Worm (Caenorhabditis elegans) whole organism, L1 larva: Measurements from ENCODE around the gene cyp-33D1.

Source experiments
- C04F5.9 ChIP-seq: sonication (generic microtip); optimal IDR thresholded peaks from 2 replicates; lab custom pipeline; 2016; ENCODE audit warnings: missing genetic modification characterization, missing compliant biosample characterization
- C16A3.4 ChIP-seq: fragments of 150-350 bp; optimal IDR thresholded peaks from 2 replicates; lab custom pipeline; 2014; ENCODE audit warnings: missing biosample characterization, missing genetic modification characterization
- C34B4.2 ChIP-seq: sonication (generic microtip); optimal IDR thresholded peaks from 2 replicates; lab custom pipeline; 2017; ENCODE audit warnings: mild to moderate bottlenecking, missing genetic modification characterization, missing compliant biosample characterization
- F16B12.6 ChIP-seq: fragments of 150-350 bp; optimal IDR thresholded peaks from 2 replicates; lab custom pipeline; 2014; ENCODE audit warnings: missing biosample characterization, missing genetic modification characterization
- alr-1 ChIP-seq: fragments of 200-800 bp; sonication (Bioruptor generic); optimal IDR thresholded peaks from 2 replicates; lab custom pipeline; 2018; ENCODE audit warnings: borderline replicate concordance, mild to moderate bottlenecking, missing genetic modification characterization, missing compliant biosample characterization
- ceh-63 ChIP-seq: fragments of 200-800 bp; sonication (Bioruptor generic); optimal IDR thresholded peaks from 2 replicates; lab custom pipeline; 2018; ENCODE audit warnings: mild to moderate bottlenecking, missing genetic modification characterization, missing compliant biosample characterization
- ceh-82 ChIP-seq, 3 experiments: fragments of 150-350 bp in 1 of 3; sonication (generic microtip) in 2 of 3; optimal IDR thresholded peaks; 2 replicates each; lab custom pipeline; 2014 to 2017; ENCODE audit warnings: missing biosample characterization in 3 of 3, missing genetic modification characterization in 3 of 3
- ceh-90 ChIP-seq: sonication (generic microtip); optimal IDR thresholded peaks from 2 replicates; lab custom pipeline; 2016; ENCODE audit warnings: missing genetic modification characterization, missing compliant biosample characterization
- ces-1 ChIP-seq: fragments of 150-350 bp; optimal IDR thresholded peaks from 2 replicates; lab custom pipeline; 2014; ENCODE audit warnings: missing biosample characterization, missing genetic modification reagents, missing genetic modification characterization
- egl-27 ChIP-seq, 2 experiments: fragments of 150-350 bp in 1 of 2; sonication (generic microtip); optimal IDR thresholded peaks; 3 replicates each; lab custom pipeline; 2017 to 2018; ENCODE audit warnings: missing biosample characterization in 2 of 2, missing genetic modification characterization in 2 of 2, missing genetic modification reagents in 2 of 2
- elt-2 ChIP-seq: sonication (generic microtip); optimal IDR thresholded peaks from 2 replicates; lab custom pipeline; 2016; ENCODE audit warnings: missing genetic modification characterization, mild to moderate bottlenecking, inconsistent platforms, missing compliant biosample characterization, missing genetic modification reagents
- ets-5 ChIP-seq: fragments of 200-800 bp; sonication (Bioruptor generic); IDR thresholded peaks from 2 replicates; pipeline ENCODE4 v1.3.6; 2022; ENCODE audit warnings: missing genetic modification characterization, missing compliant biosample characterization
- hlh-17 ChIP-seq: fragments of 200-800 bp; sonication (Bioruptor generic); optimal IDR thresholded peaks from 2 replicates; lab custom pipeline; 2018; ENCODE audit warnings: missing genetic modification characterization, mild to moderate bottlenecking, missing compliant biosample characterization, moderate library complexity, borderline replicate concordance
- hlh-4 ChIP-seq: sonication (generic microtip); optimal IDR thresholded peaks from 2 replicates; lab custom pipeline; 2016; ENCODE audit warnings: mild to moderate bottlenecking, missing genetic modification characterization, missing compliant biosample characterization
- isw-1 ChIP-seq: fragments of 200-800 bp; sonication (Bioruptor generic); IDR thresholded peaks from 2 replicates; pipeline ENCODE4 v1.3.6; 2022; ENCODE audit warnings: missing genetic modification characterization, missing compliant biosample characterization
- lin-14 ChIP-seq: fragments of 200-800 bp; sonication (Bioruptor generic); optimal IDR thresholded peaks from 2 replicates; lab custom pipeline; 2018; ENCODE audit warnings: mild to moderate bottlenecking, missing genetic modification characterization, moderate library complexity, missing compliant biosample characterization
- lin-39 ChIP-seq: fragments of 150-350 bp; optimal IDR thresholded peaks from 2 replicates; lab custom pipeline; 2014; ENCODE audit warnings: missing biosample characterization, missing genetic modification reagents, missing genetic modification characterization
- nhr-47 ChIP-seq: sonication (generic microtip); optimal IDR thresholded peaks from 2 replicates; lab custom pipeline; 2016; ENCODE audit warnings: mild to moderate bottlenecking, missing genetic modification characterization, moderate library complexity, missing compliant biosample characterization
- nhr-71 ChIP-seq: sonication (generic microtip); optimal IDR thresholded peaks from 2 replicates; lab custom pipeline; 2016; ENCODE audit warnings: mild to moderate bottlenecking, missing genetic modification characterization, moderate library complexity, missing compliant biosample characterization
- nhr-76 ChIP-seq: sonication (generic microtip); optimal IDR thresholded peaks from 2 replicates; lab custom pipeline; 2017; ENCODE audit warnings: missing biosample characterization, missing genetic modification characterization
- nhr-85 ChIP-seq: sonication (generic microtip); peaks from one replicate; lab custom pipeline; 2016; ENCODE audit warnings: missing genetic modification characterization, inconsistent platforms, missing compliant biosample characterization
- pag-3 ChIP-seq: sonication (generic microtip); optimal IDR thresholded peaks from 2 replicates; lab custom pipeline; 2017; ENCODE audit warnings: missing genetic modification characterization, mild to moderate bottlenecking, missing compliant biosample characterization, antibody characterized with exemption, borderline replicate concordance; ENCODE audit not compliant: insufficient read depth
- pax-3 ChIP-seq: fragments of 200-800 bp; sonication (Bioruptor generic); optimal IDR thresholded peaks from 2 replicates; lab custom pipeline; 2018; ENCODE audit warnings: mild to moderate bottlenecking, missing genetic modification characterization, moderate library complexity, missing compliant biosample characterization
- pqm-1 ChIP-seq: sonication (generic microtip); optimal IDR thresholded peaks from 3 replicates; lab custom pipeline; 2017; ENCODE audit warnings: missing biosample characterization, missing genetic modification characterization
- skn-1 ChIP-seq: fragments of 150-350 bp; optimal IDR thresholded peaks from 2 replicates; lab custom pipeline; 2014; ENCODE audit warnings: missing biosample characterization, missing genetic modification characterization
- sptf-1 ChIP-seq: fragments of 150-350 bp; optimal IDR thresholded peaks from 2 replicates; lab custom pipeline; 2014; ENCODE audit warnings: missing biosample characterization, missing genetic modification characterization
- tlp-1 ChIP-seq: fragments of 150-350 bp; optimal IDR thresholded peaks from 2 replicates; lab custom pipeline; 2014; ENCODE audit warnings: missing biosample characterization, missing genetic modification characterization
- unc-130 ChIP-seq: fragments of 150-350 bp; optimal IDR thresholded peaks from 2 replicates; lab custom pipeline; 2017; ENCODE audit warnings: missing biosample characterization, missing genetic modification characterization, inconsistent platforms
- unc-30 ChIP-seq: sonication (generic microtip); optimal IDR thresholded peaks from 2 replicates; lab custom pipeline; 2017; ENCODE audit warnings: missing biosample characterization, missing genetic modification characterization
- vab-15 ChIP-seq: sonication (generic microtip); optimal IDR thresholded peaks from 2 replicates; lab custom pipeline; 2017; ENCODE audit warnings: missing genotype, mild to moderate bottlenecking, missing genetic modification characterization, missing compliant biosample characterization
- xbp-1 ChIP-seq: sonication (generic microtip); optimal IDR thresholded peaks from 2 replicates; lab custom pipeline; 2016; ENCODE audit warnings: missing genetic modification characterization, missing compliant biosample characterization
- ztf-11 ChIP-seq, 2 experiments: sonication (generic microtip); optimal IDR thresholded peaks; 2 replicates each; lab custom pipeline; 2016 to 2017; ENCODE audit warnings: missing genetic modification characterization in 2 of 2, missing biosample characterization in 1 of 2, missing compliant biosample characterization in 1 of 2

cyp-33D1 gene

DNA sequence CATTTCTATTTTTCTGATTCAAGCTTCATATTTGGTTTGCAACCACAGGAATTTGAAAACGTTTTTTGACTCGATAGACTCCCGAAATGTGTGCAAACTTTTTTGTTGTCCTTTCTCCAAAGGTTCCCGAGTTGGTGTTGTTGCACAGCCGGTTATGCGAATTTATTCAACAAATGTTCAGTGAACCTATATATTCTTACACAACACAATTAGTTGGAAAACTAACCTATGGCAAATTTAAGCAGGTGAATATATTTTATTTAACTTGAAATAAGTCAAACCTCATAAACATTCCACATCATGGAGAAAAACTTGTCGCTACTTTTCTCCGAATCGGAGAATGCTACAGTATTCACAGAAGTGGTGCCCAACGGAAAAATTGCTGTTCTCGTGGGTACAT, 7.7 kb upstream of the cyp-33D1 start, which contains the start of gene srz-14:
Gene srz-14 (plus strand): TSS at position 301 of the 400 bp plus-strand sequence.
- TF ChIP-seq elt-2 (tag; lab: Kevin White, UChicago): no peak
- no peak for TF ChIP-seq unc-30 (tag; lab: Kevin White, UChicago)
- TF ChIP-seq ces-1 (GFP tag; lab: Kevin White, UChicago): no peak
- TF ChIP-seq alr-1 (tag; lab: Kevin White, UChicago): no peak
- no peak for TF ChIP-seq lin-39 (tag; lab: Kevin White, UChicago)
- TF ChIP-seq sptf-1 (tag; lab: Kevin White, UChicago): no peak
- TF ChIP-seq C34B4.2: no peak
- no peak for TF ChIP-seq vab-15 (tag; lab: Kevin White, UChicago)

DNA sequence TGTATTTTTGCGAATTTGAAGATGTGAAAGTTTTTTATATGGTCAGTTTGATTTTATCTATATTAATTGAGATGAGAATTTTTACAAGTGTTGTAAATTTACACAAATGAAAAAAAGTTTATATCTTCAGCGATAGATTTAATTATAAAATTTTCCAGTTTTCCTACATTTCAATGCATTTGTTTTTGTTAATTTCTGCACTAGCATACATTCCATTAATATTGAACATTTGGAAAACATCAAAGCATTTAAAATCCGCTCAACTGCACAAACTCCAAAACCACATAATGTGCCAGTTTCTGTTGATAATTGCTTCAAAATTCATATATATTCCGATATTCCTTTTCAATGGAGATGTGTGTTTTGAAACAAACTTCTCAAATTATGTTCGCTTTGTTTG, 7.3 kb upstream of the cyp-33D1 start, which contains the start of gene srh-277:
Gene srh-277 (plus strand): TSS at position 301 of the 400 bp plus-strand sequence.
- no peak for TF ChIP-seq pax-3 (tag; lab: Kevin White, UChicago)
- no peak for TF ChIP-seq lin-14
- TF ChIP-seq ceh-82 (tag; optimal IDR thresholded peaks at IDR 0.05; lab: Kevin White, UChicago): no peak
- no peak for TF ChIP-seq isw-1 (GFP tag; lab: Robert Waterston, UW)
- TF ChIP-seq hlh-4 (tag; lab: Kevin White, UChicago): no peak
- no peak for TF ChIP-seq xbp-1 (tag; lab: Kevin White, UChicago)
- no peak for TF ChIP-seq ztf-11 (tag; optimal IDR thresholded peaks at IDR 0.05; lab: Kevin White, UChicago)
- no peak for TF ChIP-seq lin-39 (tag; lab: Kevin White, UChicago)
- TF ChIP-seq ceh-63: no peak
- TF ChIP-seq nhr-71: no peak
- no peak for TF ChIP-seq nhr-47 (tag; lab: Kevin White, UChicago)
- TF ChIP-seq egl-27 (tag; optimal IDR thresholded peaks at IDR 0.05; lab: Kevin White, UChicago): no peak
- TF ChIP-seq nhr-76: no peak
- no peak for TF ChIP-seq F16B12.6
- TF ChIP-seq C04F5.9: no peak
- no peak for TF ChIP-seq unc-130 (tag; lab: Kevin White, UChicago)

DNA sequence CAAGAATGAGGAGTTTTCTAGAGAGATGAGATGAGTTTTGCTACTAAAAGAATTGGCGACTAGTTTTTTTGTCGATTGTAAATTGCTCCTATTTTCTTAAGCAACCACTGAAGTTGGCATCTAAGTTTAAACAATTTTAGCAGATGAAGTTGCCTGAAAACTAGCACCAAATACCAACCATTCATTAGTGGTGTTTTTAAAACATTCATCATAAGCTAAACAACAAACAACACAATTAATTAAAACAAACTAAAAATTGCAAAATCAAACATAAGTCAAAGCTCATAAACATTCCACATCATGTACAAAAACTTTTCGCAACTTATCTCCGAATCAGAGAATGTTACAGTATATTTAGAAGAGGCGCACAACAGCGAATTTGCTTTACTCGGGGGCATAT, 6.5 kb upstream of the cyp-33D1 start, which contains the start of gene srz-13:
Gene srz-13 (plus strand): TSS at position 301 of the 400 bp plus-strand sequence.
- TF ChIP-seq xbp-1 (tag; lab: Kevin White, UChicago) (no peak), nhr-85 (tag; lab: Kevin White, UChicago) (no peak), ets-5 (GFP tag; lab: Robert Waterston, UW) (no peak), F16B12.6 (no peak), hlh-17 (GFP tag; lab: Kevin White, UChicago) (no peak)
- TF ChIP-seq, all 84 proteins: peak for 0

DNA sequence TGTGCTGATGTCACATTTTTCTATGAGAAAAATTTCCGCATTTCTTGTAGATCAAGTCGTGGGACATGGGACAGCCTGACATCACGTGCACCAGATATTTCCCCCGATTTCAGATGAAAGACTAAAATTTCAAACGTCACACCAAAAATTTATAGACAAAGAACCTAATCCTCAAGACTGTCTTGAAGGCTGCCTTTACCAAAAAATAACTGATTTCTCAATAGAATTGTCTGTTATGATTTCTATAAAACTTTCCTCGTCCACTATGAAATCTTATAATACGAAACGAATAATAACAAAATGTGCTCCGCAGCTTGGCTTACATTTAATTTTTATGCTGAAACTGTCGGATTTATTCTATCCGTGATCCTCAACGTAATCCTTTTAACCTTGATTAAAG, 4.7 kb upstream of the cyp-33D1 start, which contains the start of gene str-106:
Gene str-106 (plus strand): TSS at position 301 of the 400 bp plus-strand sequence.
- TF ChIP-seq hlh-4 (tag; lab: Kevin White, UChicago) (no peak), ceh-90 (tag; lab: Kevin White, UChicago) (no peak), lin-39 (tag; lab: Kevin White, UChicago) (no peak), skn-1 (no peak), ces-1 (GFP tag; lab: Kevin White, UChicago) (no peak), C16A3.4 (tag; lab: Kevin White, UChicago) (no peak)

DNA sequence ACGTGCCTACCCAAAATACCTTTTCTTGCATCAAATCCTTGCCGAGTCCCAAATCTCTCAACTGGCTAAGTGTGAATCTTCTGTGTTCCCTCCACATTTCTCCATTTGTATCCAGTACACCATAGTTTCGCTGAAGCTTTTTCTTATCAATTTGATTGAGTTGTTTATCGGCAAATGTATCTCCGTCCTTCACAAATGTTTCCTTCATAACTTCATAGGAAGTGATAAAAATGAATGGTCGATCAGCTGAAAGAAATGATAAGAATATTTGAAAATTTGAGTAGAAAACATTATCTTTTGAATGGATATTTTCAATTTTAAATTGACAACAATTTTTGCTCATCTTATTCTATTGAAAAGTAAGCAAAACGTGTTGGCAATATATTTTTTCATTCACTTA, 430 bp downstream of the cyp-33D1 start:
- TF ChIP-seq pag-3 (no peak), tlp-1 (tag; lab: Kevin White, UChicago) (no peak), pqm-1 (tag; lab: Kevin White, UChicago) (peak; percentile 74), elt-2 (tag; lab: Kevin White, UChicago) (peak; percentile 79)
